Worm (Caenorhabditis elegans) whole organism, young adult: Measurements from ENCODE around the gene Y60C6A.2.
A peak's percentile ranks its signal among the peaks of the same experiment; 100 is the strongest.

Source experiments
- B0019.2 ChIP-seq: fragments of 200-800 bp; sonication (Bioruptor generic); conservative IDR thresholded peaks from 2 replicates; pipeline ENCODE4 v1.3.6; 2022; ENCODE audit warnings: missing genetic modification reagents, missing genetic modification characterization, missing compliant biosample characterization
- B0035.1 ChIP-seq: sonication (generic microtip); optimal IDR thresholded peaks from 2 replicates; lab custom pipeline; 2016; ENCODE audit warnings: missing genetic modification characterization, mild to moderate bottlenecking, missing compliant biosample characterization, missing genotype, missing genetic modification reagents
- B0261.1 ChIP-seq: sonication (generic microtip); optimal IDR thresholded peaks from 2 replicates; lab custom pipeline; 2016; ENCODE audit warnings: mild to moderate bottlenecking, missing genetic modification characterization, moderate library complexity, missing compliant biosample characterization
- B0336.3 ChIP-seq: fragments of 200-800 bp; sonication (Bioruptor generic); IDR thresholded peaks from 2 replicates; pipeline ENCODE4 v1.3.6; 2022; ENCODE audit warnings: missing genetic modification characterization, missing compliant biosample characterization
- C06A6.2 ChIP-seq: fragments of 200-800 bp; sonication (Bioruptor generic); conservative IDR thresholded peaks from 2 replicates; pipeline ENCODE4 v1.3.6; 2022; ENCODE audit warnings: missing genetic modification characterization, missing compliant biosample characterization
- C17E4.6 ChIP-seq: fragments of 200-800 bp; sonication (Bioruptor generic); IDR thresholded peaks from 2 replicates; pipeline ENCODE4 v1.3.6; 2022; ENCODE audit warnings: missing genetic modification reagents, missing genetic modification characterization, missing compliant biosample characterization
- F49E8.2 ChIP-seq: sonication (generic microtip); optimal IDR thresholded peaks from 3 replicates; lab custom pipeline; 2017; ENCODE audit warnings: missing genetic modification characterization, mild to moderate bottlenecking, missing compliant biosample characterization, antibody characterized with exemption, moderate library complexity; ENCODE audit not compliant: insufficient read depth
- F52B5.7 ChIP-seq: sonication (generic microtip); optimal IDR thresholded peaks from 2 replicates; lab custom pipeline; 2016; ENCODE audit warnings: mild to moderate bottlenecking, missing genetic modification characterization, missing compliant biosample characterization
- T07F8.4 ChIP-seq: sonication (generic microtip); optimal IDR thresholded peaks from 2 replicates; lab custom pipeline; 2016; ENCODE audit warnings: mild to moderate bottlenecking, missing genetic modification characterization, moderate library complexity, missing compliant biosample characterization
- ama-1 ChIP-seq, 3 experiments: fragments of 150-350 bp in 1 of 3; sonication (generic microtip) in 2 of 3; optimal IDR thresholded peaks; 2 replicates each; lab custom pipeline; 2014 to 2018; ENCODE audit warnings: missing biosample characterization in 2 of 3, missing genetic modification characterization in 2 of 3, missing genetic modification reagents in 2 of 3
- aptf-2 ChIP-seq: fragments of 200-800 bp; sonication (Bioruptor generic); conservative IDR thresholded peaks from 2 replicates; pipeline ENCODE4 v1.3.6; 2022; ENCODE audit warnings: missing genetic modification reagents, missing genetic modification characterization, missing compliant biosample characterization
- attf-3 ChIP-seq: fragments of 200-800 bp; sonication (Bioruptor generic); conservative IDR thresholded peaks from 2 replicates; pipeline ENCODE4 v1.3.6; 2022; ENCODE audit warnings: missing genetic modification reagents, missing genetic modification characterization, missing compliant biosample characterization
- attf-5 ChIP-seq: fragments of 200-800 bp; sonication (Bioruptor generic); optimal IDR thresholded peaks from 2 replicates; lab custom pipeline; 2018; ENCODE audit warnings: mild to moderate bottlenecking, missing genetic modification characterization, missing compliant biosample characterization
- ceh-79 ChIP-seq: sonication (generic microtip); optimal IDR thresholded peaks from 2 replicates; lab custom pipeline; 2017; ENCODE audit warnings: mild to moderate bottlenecking, missing genetic modification characterization, missing compliant biosample characterization
- chd-7 ChIP-seq: sonication (generic microtip); optimal IDR thresholded peaks from 2 replicates; lab custom pipeline; 2016; ENCODE audit warnings: mild to moderate bottlenecking, missing genetic modification characterization, moderate library complexity, missing compliant biosample characterization
- die-1 ChIP-seq: sonication (generic microtip); optimal IDR thresholded peaks from 2 replicates; lab custom pipeline; 2016; ENCODE audit warnings: missing genotype, mild to moderate bottlenecking, missing genetic modification characterization, missing compliant biosample characterization
- efl-1 ChIP-seq: fragments of 150-350 bp; optimal IDR thresholded peaks from 2 replicates; lab custom pipeline; 2014; ENCODE audit warnings: missing biosample characterization, missing genetic modification reagents, missing genetic modification characterization
- ekl-4 ChIP-seq: fragments of 200-800 bp; sonication (Bioruptor generic); IDR thresholded peaks from 2 replicates; pipeline ENCODE4 v1.3.6; 2022; ENCODE audit warnings: missing genetic modification reagents, missing genetic modification characterization, missing compliant biosample characterization
- gei-17 ChIP-seq: fragments of 200-800 bp; sonication (Bioruptor generic); optimal IDR thresholded peaks from 2 replicates; lab custom pipeline; 2018; ENCODE audit warnings: mild to moderate bottlenecking, missing genetic modification characterization, missing compliant biosample characterization
- him-1 ChIP-seq: sonication (generic microtip); optimal IDR thresholded peaks from 2 replicates; lab custom pipeline; 2016; ENCODE audit warnings: missing genotype, missing genetic modification reagents, missing genetic modification characterization, missing compliant biosample characterization
- hsf-1 ChIP-seq: fragments of 200-800 bp; sonication (Bioruptor generic); IDR thresholded peaks from 2 replicates; pipeline ENCODE4 v1.3.6; 2022; ENCODE audit warnings: missing genetic modification reagents, missing genetic modification characterization, missing compliant biosample characterization
- lag-1 ChIP-seq: fragments of 200-800 bp; sonication (Bioruptor generic); IDR thresholded peaks from 2 replicates; pipeline ENCODE4 v1.3.6; 2022; ENCODE audit warnings: missing genetic modification reagents, missing genetic modification characterization, missing compliant biosample characterization
- lin-26 ChIP-seq: fragments of 200-800 bp; sonication (Bioruptor generic); IDR thresholded peaks from 2 replicates; pipeline ENCODE4 v1.3.6; 2022; ENCODE audit warnings: missing genetic modification reagents, missing genetic modification characterization, missing compliant biosample characterization
- lin-40 ChIP-seq: sonication (generic microtip); optimal IDR thresholded peaks from 2 replicates; lab custom pipeline; 2016; ENCODE audit warnings: missing genetic modification characterization, mild to moderate bottlenecking, missing compliant biosample characterization, missing genotype, missing genetic modification reagents
- lir-1 ChIP-seq: fragments of 200-800 bp; sonication (Bioruptor generic); conservative IDR thresholded peaks from 2 replicates; pipeline ENCODE4 v1.3.6; 2022; ENCODE audit warnings: missing genetic modification reagents, missing genetic modification characterization, missing compliant biosample characterization
- lsy-27 ChIP-seq: sonication (generic microtip); optimal IDR thresholded peaks from 2 replicates; lab custom pipeline; 2017; ENCODE audit warnings: missing genetic modification characterization, mild to moderate bottlenecking, missing compliant biosample characterization, antibody characterized with exemption, missing genotype, borderline replicate concordance; ENCODE audit not compliant: insufficient read depth
- madf-6 ChIP-seq: fragments of 200-800 bp; sonication (Bioruptor generic); IDR thresholded peaks from 2 replicates; pipeline ENCODE4 v1.3.6; 2022; ENCODE audit warnings: missing genetic modification reagents, missing genetic modification characterization, missing compliant biosample characterization
- mcd-1 ChIP-seq: fragments of 200-800 bp; sonication (Bioruptor generic); IDR thresholded peaks from 2 replicates; pipeline ENCODE4 v1.3.6; 2022; ENCODE audit warnings: missing genetic modification reagents, missing genetic modification characterization, missing compliant biosample characterization
- mel-28 ChIP-seq: sonication (generic microtip); optimal IDR thresholded peaks from 2 replicates; lab custom pipeline; 2016; ENCODE audit warnings: borderline replicate concordance, mild to moderate bottlenecking, missing genetic modification characterization, missing compliant biosample characterization
- nfya-1 ChIP-seq: sonication (generic microtip); optimal IDR thresholded peaks from 2 replicates; lab custom pipeline; 2017; ENCODE audit warnings: antibody characterized with exemption, missing compliant biosample characterization, missing genetic modification characterization, borderline replicate concordance; ENCODE audit not compliant: insufficient read depth
- nhr-120 ChIP-seq: fragments of 200-800 bp; sonication (Bioruptor generic); IDR thresholded peaks from 2 replicates; pipeline ENCODE4 v1.3.6; 2022; ENCODE audit warnings: missing genetic modification characterization, missing compliant biosample characterization
- nhr-179 ChIP-seq: sonication (generic microtip); optimal IDR thresholded peaks from 2 replicates; lab custom pipeline; 2016; ENCODE audit warnings: mild to moderate bottlenecking, missing genetic modification characterization, missing compliant biosample characterization
- nhr-90 ChIP-seq: sonication (generic microtip); optimal IDR thresholded peaks from 2 replicates; lab custom pipeline; 2016; ENCODE audit warnings: missing genotype, mild to moderate bottlenecking, missing genetic modification characterization, missing compliant biosample characterization
- repo-1 ChIP-seq: sonication (generic microtip); optimal IDR thresholded peaks from 2 replicates; lab custom pipeline; 2017; ENCODE audit warnings: mild to moderate bottlenecking, missing genetic modification characterization, missing compliant biosample characterization
- sptf-2 ChIP-seq: fragments of 200-800 bp; sonication (Bioruptor generic); optimal IDR thresholded peaks from 2 replicates; lab custom pipeline; 2018; ENCODE audit warnings: mild to moderate bottlenecking, missing genetic modification characterization, missing compliant biosample characterization
- tbp1 ChIP-seq: fragments of 200-800 bp; sonication (Bioruptor generic); optimal IDR thresholded peaks from 2 replicates; lab custom pipeline; 2018; ENCODE audit warnings: mild to moderate bottlenecking, missing genetic modification characterization, missing compliant biosample characterization
- zim-3 ChIP-seq: sonication (generic microtip); optimal IDR thresholded peaks from 2 replicates; lab custom pipeline; 2017; ENCODE audit warnings: mild to moderate bottlenecking, missing genetic modification characterization, moderate library complexity, missing compliant biosample characterization
- ztf-18 ChIP-seq: sonication (generic microtip); optimal IDR thresholded peaks from 2 replicates; lab custom pipeline; 2016; ENCODE audit warnings: missing genotype, mild to moderate bottlenecking, missing genetic modification characterization, missing compliant biosample characterization
- ztf-6 ChIP-seq: fragments of 200-800 bp; sonication (Bioruptor generic); IDR thresholded peaks from 2 replicates; pipeline ENCODE4 v1.3.6; 2022; ENCODE audit warnings: missing genetic modification reagents, missing genetic modification characterization, missing compliant biosample characterization

Gene Y60C6A.2

DNA sequence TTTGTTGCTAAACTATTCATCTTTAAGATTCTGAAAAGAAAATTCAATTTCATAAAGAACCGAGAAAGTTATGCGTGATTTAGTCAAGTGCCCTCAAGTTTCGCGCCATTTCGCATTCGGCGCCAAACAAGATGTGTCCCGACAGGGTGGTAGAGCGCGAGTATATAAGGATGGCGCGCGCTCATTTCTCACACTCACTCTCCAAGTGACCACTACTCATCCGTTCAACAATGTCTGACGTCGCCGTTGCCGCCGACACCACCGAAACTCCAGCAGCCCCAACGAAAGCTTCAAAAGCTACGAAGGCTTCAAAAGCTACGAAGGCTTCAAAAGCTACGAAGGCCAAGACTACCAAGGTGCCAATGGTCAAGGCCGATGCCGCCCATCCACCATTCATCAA lies 31.1 kb downstream of the Y60C6A.2 start, which contains the start of gene hil-4 (continued):
- peak; percentile 96 for TF ChIP-seq madf-6 (GFP tag; lab: Robert Waterston, UW)
- no peak for TF ChIP-seq ceh-79 (tag; lab: Kevin White, UChicago)
- TF ChIP-seq lin-26 (GFP tag; lab: Robert Waterston, UW) = no peak
- TF ChIP-seq lir-1 = 0 out of 2 replicates have a peak, but pooled peaks have one; percentile 35
- TF ChIP-seq mel-28 (tag; lab: Kevin White, UChicago) = no peak
- peak; percentile 78 for TF ChIP-seq hsf-1 (GFP tag; lab: Robert Waterston, UW)
- 0 out of 2 replicates have a peak, but pooled peaks have one; percentile 46 for TF ChIP-seq aptf-2
- TF ChIP-seq mcd-1 (GFP tag; lab: Robert Waterston, UW) = peak; percentile 42
- no peak for TF ChIP-seq ztf-18 (tag; lab: Kevin White, UChicago)
- peak; percentile 91 for TF ChIP-seq efl-1 (GFP tag; lab: Kevin White, UChicago)
- TF ChIP-seq attf-5 = no peak
- TF ChIP-seq F52B5.7 = no peak
- TF ChIP-seq B0336.3 = no peak
- no peak for TF ChIP-seq B0035.1
- TF ChIP-seq attf-3 (GFP tag; lab: Robert Waterston, UW) = no peak
- TF ChIP-seq chd-7 (tag; lab: Kevin White, UChicago) = no peak
- TF ChIP-seq lag-1 (GFP tag; lab: Robert Waterston, UW) = no peak
- no peak for TF ChIP-seq zim-3
- no peak for TF ChIP-seq nhr-120 (GFP tag; lab: Robert Waterston, UW)
- no peak for TF ChIP-seq lsy-27 (tag; lab: Kevin White, UChicago)
- no peak for TF ChIP-seq die-1 (tag; lab: Kevin White, UChicago)
- TF ChIP-seq him-1 (tag; lab: Kevin White, UChicago) = no peak
- no peak for TF ChIP-seq nhr-179 (tag; lab: Kevin White, UChicago)
- TF ChIP-seq repo-1 = no peak
- TF ChIP-seq T07F8.4 (tag; lab: Kevin White, UChicago) = no peak
- TF ChIP-seq tbp1 = peak; percentile 69
- no peak for TF ChIP-seq sptf-2 (GFP tag; lab: Kevin White, UChicago)
- TF ChIP-seq ama-1 (optimal IDR thresholded peaks at IDR 0.05; lab: Kevin White, UChicago) = no peak
- no peak for TF ChIP-seq ama-1 (GFP tag; optimal IDR thresholded peaks at IDR 0.05; lab: Kevin White, UChicago)
- peak; percentile 45 for TF ChIP-seq B0019.2 (GFP tag; lab: Robert Waterston, UW)
- TF ChIP-seq F49E8.2 (tag; lab: Kevin White, UChicago) = no peak
- TF ChIP-seq ztf-6 (GFP tag; lab: Robert Waterston, UW) = 0 out of 2 replicates have a peak, but pooled peaks have one; percentile 49
- peak; percentile 57; the same call in 1 of the 2 replicates for TF ChIP-seq C17E4.6 (GFP tag; lab: Robert Waterston, UW)
- TF ChIP-seq gei-17 (GFP tag; lab: Kevin White, UChicago) = no peak
- no peak for TF ChIP-seq nfya-1 (tag; lab: Kevin White, UChicago)
- no peak for TF ChIP-seq B0261.1 (tag; lab: Kevin White, UChicago)
- no peak for TF ChIP-seq C06A6.2 (GFP tag; lab: Robert Waterston, UW)
- peak; percentile 74; the same call in 1 of the 2 replicates for TF ChIP-seq ekl-4 (GFP tag; lab: Robert Waterston, UW)
- TF ChIP-seq lin-40 (tag; lab: Kevin White, UChicago) = no peak

- no peak for TF ChIP-seq nhr-90
Measured at ce11 chrV:4750294-4750693, 34.9 kb downstream of the Y60C6A.2 start, which contains the start of gene C18G1.6. C18G1.6 (plus strand) TSS chrV:4750594.
